Fruit fly (Drosophila melanogaster) whole organism, embryonic: ENCODE data around the gene TotZ.

Experiments used
- Antp ChIP-seq: fragments of 200-800 bp; sonication (Bioruptor generic); optimal IDR thresholded peaks from 3 replicates; lab custom pipeline; 2016; ENCODE audit warnings: missing biosample characterization, missing genetic modification characterization
- Asciz ChIP-seq: fragments of 200-800 bp; sonication (Bioruptor generic); optimal IDR thresholded peaks from 2 replicates; lab custom pipeline; 2017; ENCODE audit warnings: missing biosample characterization, mild to moderate bottlenecking, missing genetic modification characterization, missing genetic modification reagents
- Atf3 ChIP-seq: fragments of 200-800 bp; sonication (Bioruptor generic); optimal IDR thresholded peaks from 3 replicates; lab custom pipeline; 2016; ENCODE audit warnings: missing biosample characterization, missing genetic modification characterization
- CG1024 ChIP-seq: fragments of 200-800 bp; sonication (Bioruptor generic); IDR thresholded peaks from 2 replicates; pipeline ENCODE4 v1.3.6; 2022; ENCODE audit warnings: missing biosample characterization, missing genetic modification characterization
- CG12744 ChIP-seq: fragments of 200-800 bp; sonication (Bioruptor generic); optimal IDR thresholded peaks from 2 replicates; lab custom pipeline; 2016; ENCODE audit warnings: missing biosample characterization, missing genetic modification characterization
- CG15479 ChIP-seq: fragments of 200-800 bp; sonication (Bioruptor generic); optimal IDR thresholded peaks from 3 replicates; lab custom pipeline; 2019; ENCODE audit warnings: missing biosample characterization, mild to moderate bottlenecking, missing genetic modification characterization, moderate library complexity
- CG15514 ChIP-seq: fragments of 200-800 bp; sonication (Bioruptor generic); optimal IDR thresholded peaks from 3 replicates; lab custom pipeline; 2017; ENCODE audit warnings: missing biosample characterization, missing genetic modification characterization, mild to moderate bottlenecking, moderate library complexity, missing genetic modification reagents
- CG17186 ChIP-seq: fragments of 200-800 bp; sonication (Bioruptor generic); optimal IDR thresholded peaks from 3 replicates; lab custom pipeline; 2017; ENCODE audit warnings: missing biosample characterization, missing genetic modification reagents, missing genetic modification characterization
- CG2678 ChIP-seq: fragments of 200-800 bp; sonication (Bioruptor generic); optimal IDR thresholded peaks from 3 replicates; lab custom pipeline; 2019; ENCODE audit warnings: missing biosample characterization, mild to moderate bottlenecking, missing genetic modification characterization, moderate library complexity
- CG2875 ChIP-seq: fragments of 200-800 bp; sonication (Bioruptor generic); optimal IDR thresholded peaks from 2 replicates; lab custom pipeline; 2017; ENCODE audit warnings: missing biosample characterization, mild to moderate bottlenecking, missing genetic modification characterization, missing genetic modification reagents
- CG30431 ChIP-seq: fragments of 200-800 bp; sonication (Bioruptor generic); optimal IDR thresholded peaks from 2 replicates; lab custom pipeline; 2017; ENCODE audit warnings: missing biosample characterization, missing genetic modification characterization
- CG31388 ChIP-seq: fragments of 200-800 bp; sonication (Bioruptor generic); optimal IDR thresholded peaks from 2 replicates; lab custom pipeline; 2016; ENCODE audit warnings: missing biosample characterization, missing genetic modification characterization
- CG3281 ChIP-seq: fragments of 200-800 bp; sonication (Bioruptor generic); optimal IDR thresholded peaks from 3 replicates; lab custom pipeline; 2017; ENCODE audit warnings: missing biosample characterization, mild to moderate bottlenecking, missing genetic modification characterization
- CG34224 ChIP-seq: fragments of 200-800 bp; sonication (Bioruptor generic); IDR thresholded peaks from 3 replicates; pipeline ENCODE4 v1.3.6; 2022; ENCODE audit warnings: missing biosample characterization, missing genetic modification characterization; ENCODE audit not compliant: partially characterized antibody
- CG3726 ChIP-seq: fragments of 200-800 bp; sonication (Bioruptor generic); IDR thresholded peaks from 3 replicates; pipeline ENCODE4, ENCODE4 v1.3.6; 2022; ENCODE audit warnings: missing biosample characterization, missing genetic modification characterization
- CG42726 ChIP-seq: fragments of 200-800 bp; sonication (Bioruptor generic); IDR thresholded peaks from 2 replicates; pipeline ENCODE4 v1.3.6; 2022; ENCODE audit warnings: missing biosample characterization, missing genetic modification characterization; ENCODE audit not compliant: partially characterized antibody
- CG4360 ChIP-seq: fragments of 200-800 bp; sonication (Bioruptor generic); IDR thresholded peaks from 2 replicates; pipeline ENCODE4 v1.3.6; 2022; ENCODE audit warnings: missing biosample characterization, missing genetic modification characterization
- CG5180 ChIP-seq: fragments of 200-800 bp; sonication (Bioruptor generic); optimal IDR thresholded peaks from 3 replicates; lab custom pipeline; 2017; ENCODE audit warnings: missing biosample characterization, missing genetic modification characterization, mild to moderate bottlenecking, moderate library complexity, missing genetic modification reagents
- CG6765 ChIP-seq: fragments of 200-800 bp; sonication (Bioruptor generic); optimal IDR thresholded peaks from 3 replicates; lab custom pipeline; 2017; ENCODE audit warnings: missing biosample characterization, mild to moderate bottlenecking, missing genetic modification characterization
- CG7786 ChIP-seq: fragments of 200-800 bp; sonication (Bioruptor generic); optimal IDR thresholded peaks from 2 replicates; lab custom pipeline; 2016; ENCODE audit warnings: missing biosample characterization, missing genetic modification characterization
- CG7839 ChIP-seq: fragments of 200-800 bp; sonication (Bioruptor generic); optimal IDR thresholded peaks from 3 replicates; lab custom pipeline; 2018; ENCODE audit warnings: missing biosample characterization, mild to moderate bottlenecking, missing genetic modification characterization, moderate library complexity
- CG8944 ChIP-seq: fragments of 200-800 bp; sonication (Bioruptor generic); optimal IDR thresholded peaks from 3 replicates; lab custom pipeline; 2016; ENCODE audit warnings: missing biosample characterization, missing genetic modification characterization
- CHES-1-like ChIP-seq: fragments of 200-800 bp; sonication (Bioruptor generic); optimal IDR thresholded peaks from 2 replicates; lab custom pipeline; 2016; ENCODE audit warnings: missing biosample characterization, missing genetic modification characterization
- Deaf1 ChIP-seq: fragments of 200-800 bp; optimal IDR thresholded peaks from 3 replicates; lab custom pipeline; 2019; ENCODE audit warnings: missing biosample characterization, mild to moderate bottlenecking, missing genetic modification characterization, moderate library complexity
- HLH3B ChIP-seq: fragments of 200-800 bp; sonication (Bioruptor generic); IDR thresholded peaks from 2 replicates; pipeline ENCODE4 v1.3.6; 2022; ENCODE audit warnings: missing biosample characterization, missing genetic modification characterization
- Hand ChIP-seq: fragments of 200-800 bp; sonication (Bioruptor generic); optimal IDR thresholded peaks from 2 replicates; lab custom pipeline; 2017; ENCODE audit warnings: mild to moderate bottlenecking, missing biosample characterization, missing genetic modification reagents, missing genetic modification characterization
- HmgZ ChIP-seq: fragments of 200-800 bp; sonication (Bioruptor generic); optimal IDR thresholded peaks from 2 replicates; lab custom pipeline; 2018; ENCODE audit warnings: missing biosample characterization, mild to moderate bottlenecking, missing genetic modification characterization
- Max ChIP-seq: fragments of 200-800 bp; sonication (Bioruptor generic); optimal IDR thresholded peaks from 2 replicates; lab custom pipeline; 2016; ENCODE audit warnings: missing biosample characterization, mild to moderate bottlenecking, missing genetic modification characterization
- Rx ChIP-seq: fragments of 200-800 bp; sonication (Bioruptor generic); IDR thresholded peaks from 2 replicates; pipeline ENCODE4 v1.3.6; 2022; ENCODE audit warnings: missing biosample characterization, missing genetic modification characterization
- Sry-β ChIP-seq: fragments of 200-800 bp; sonication (Bioruptor generic); optimal IDR thresholded peaks from 2 replicates; lab custom pipeline; 2018; ENCODE audit warnings: missing biosample characterization, mild to moderate bottlenecking, missing genetic modification characterization, moderate library complexity
- Stat92E ChIP-seq, 3 experiments: fragments of >200 bp in 2 of 3; fragments of 200-800 bp in 1 of 3; sonication (Bioruptor generic) in 1 of 3; optimal IDR thresholded peaks; 2 replicates each; lab custom pipeline; 2017 to 2019; ENCODE audit warnings: missing biosample characterization in 3 of 3, missing genetic modification characterization in 3 of 3, mild to moderate bottlenecking in 1 of 3, moderate library complexity in 1 of 3
- bbx ChIP-seq: fragments of 200-800 bp; sonication (Bioruptor generic); IDR thresholded peaks from 2 replicates; pipeline ENCODE4 v1.3.6; 2022; ENCODE audit warnings: missing biosample characterization, missing genetic modification characterization; ENCODE audit not compliant: partially characterized antibody
- cg ChIP-seq: fragments of 200-800 bp; sonication (Bioruptor generic); optimal IDR thresholded peaks from 3 replicates; lab custom pipeline; 2019; ENCODE audit warnings: missing biosample characterization, mild to moderate bottlenecking, missing genetic modification characterization, moderate library complexity
- chm ChIP-seq: fragments of 200-800 bp; sonication (Bioruptor generic); IDR thresholded peaks from 2 replicates; pipeline ENCODE4 v1.3.6; 2022; ENCODE audit warnings: missing biosample characterization, missing genetic modification characterization
- croc ChIP-seq: fragments of 200-800 bp; sonication (Bioruptor generic); conservative IDR thresholded peaks from 3 replicates; pipeline ENCODE4 v1.3.6; 2022; ENCODE audit warnings: missing biosample characterization, missing genetic modification characterization
- crp ChIP-seq, 2 experiments: fragments of 200-800 bp; sonication (Bioruptor generic); optimal IDR thresholded peaks; 2 replicates in 1 of 2; 3 replicates in 1 of 2; lab custom pipeline; 2017; ENCODE audit warnings: missing biosample characterization in 2 of 2, missing genetic modification characterization in 2 of 2, mild to moderate bottlenecking in 1 of 2, moderate library complexity in 1 of 2
- gt ChIP-seq: fragments of 200-800 bp; sonication (Bioruptor generic); IDR thresholded peaks from 2 replicates; pipeline ENCODE4 v1.3.6; 2022; ENCODE audit warnings: missing biosample characterization, missing genetic modification characterization
- hkb ChIP-seq, 2 experiments: fragments of 200-800 bp in 1 of 2; fragments of >200 bp in 1 of 2; sonication (Bioruptor generic) in 1 of 2; IDR thresholded peaks in 1 of 2; optimal IDR thresholded peaks in 1 of 2; 2 replicates each; pipeline versions ENCODE4 v1.3.6 to Lab custom; 2017 to 2022; ENCODE audit warnings: missing biosample characterization in 1 of 2, missing genetic modification characterization in 1 of 2
- inv ChIP-seq: fragments of 200-800 bp; sonication (Bioruptor generic); IDR thresholded peaks from 2 replicates; pipeline ENCODE4 v1.3.6; 2022; ENCODE audit warnings: missing biosample characterization, missing genetic modification characterization; ENCODE audit not compliant: partially characterized antibody
- kah ChIP-seq: fragments of 200-800 bp; sonication (Bioruptor generic); optimal IDR thresholded peaks from 2 replicates; lab custom pipeline; 2018; ENCODE audit warnings: missing biosample characterization, mild to moderate bottlenecking, missing genetic modification characterization
- odd ChIP-seq: fragments of 200-800 bp; sonication (Bioruptor generic); optimal IDR thresholded peaks from 2 replicates; lab custom pipeline; 2017; ENCODE audit warnings: missing biosample characterization, mild to moderate bottlenecking, missing genetic modification characterization
- toy ChIP-seq: fragments of 200-800 bp; sonication (Bioruptor generic); IDR thresholded peaks from 2 replicates; pipeline ENCODE4 v1.3.6; 2022; ENCODE audit warnings: missing biosample characterization, missing genetic modification characterization
- ttk ChIP-seq: fragments of 200-800 bp; sonication (Bioruptor generic); IDR thresholded peaks from 2 replicates; pipeline ENCODE4 v2.1.2; 2022; ENCODE audit warnings: missing biosample characterization, missing genetic modification characterization
- unpg ChIP-seq: fragments of 200-800 bp; sonication (Bioruptor generic); optimal IDR thresholded peaks from 3 replicates; lab custom pipeline; 2018; ENCODE audit warnings: missing biosample characterization, mild to moderate bottlenecking, missing genetic modification characterization, moderate library complexity
- z ChIP-seq: fragments of 200-800 bp; sonication (Bioruptor generic); IDR thresholded peaks from 3 replicates; pipeline ENCODE4 v1.3.6; 2022; ENCODE audit warnings: missing biosample characterization, missing genetic modification characterization
- zfh1 ChIP-seq: fragments of 200-800 bp; sonication (Bioruptor generic); IDR thresholded peaks from 3 replicates; pipeline ENCODE4 v1.3.6; 2022; ENCODE audit warnings: missing biosample characterization, missing genetic modification characterization

The TotZ gene

dm6 chr3R:20829416-20830131, 48.0 kb upstream of the TotZ start (continued):
- TF ChIP-seq ttk (GFP tag; lab: Robert Waterston, UW) (no peak), Stat92E (GFP tag; optimal IDR thresholded peaks at IDR 0.05; lab: Kevin White, UChicago) (no peak), zfh1 (GFP tag; lab: Robert Waterston, UW) (0 out of 3 replicates have a peak, but pooled peaks have one; percentile 14), gt (GFP tag; lab: Robert Waterston, UW) (no peak), toy (no peak), Asciz (GFP tag; lab: Kevin White, UChicago) (no peak), HLH3B (GFP tag; lab: Robert Waterston, UW) (no peak), CG7786 (GFP tag; lab: Kevin White, UChicago) (no peak), CG15514 (GFP tag; lab: Kevin White, UChicago) (peak; percentile 52), CG2678 (peak; percentile 63), unpg (GFP tag; lab: Kevin White, UChicago) (no peak), CG8944 (GFP tag; lab: Kevin White, UChicago) (no peak), CG15479 (peak; percentile 79), hkb (optimal IDR thresholded peaks at IDR 0.05; lab: Kevin White, UChicago) (no peak), hkb (GFP tag; IDR thresholded peaks at IDR 0.05; lab: Robert Waterston, UW) (peak; percentile 25; the same call in 1 of the 2 replicates), kah (no peak), CG3281 (GFP tag; lab: Kevin White, UChicago) (peak; percentile 7), Deaf1 (tag; lab: Kevin White, UChicago) (no peak), HmgZ (peak; percentile 62), CG42726 (GFP tag; lab: Robert Waterston, UW) (no peak), Max (GFP tag; lab: Kevin White, UChicago) (no peak), Hand (GFP tag; lab: Kevin White, UChicago) (no peak), cg (GFP tag; lab: Kevin White, UChicago) (peak; percentile 98), chm (GFP tag; lab: Robert Waterston, UW) (no peak; the same call in 1 of the 2 replicates)

- TF ChIP-seq CG31388 (no peak), CG5180 (GFP tag; lab: Kevin White, UChicago) (peak; percentile 61), CG6765 (peak; percentile 48), crp (GFP tag; optimal IDR thresholded peaks at IDR 0.05; lab: Kevin White, UChicago) (peak in 1 of 2 experiments; percentile 64), Max (GFP tag; lab: Kevin White, UChicago) (peak; percentile 9), CG3726 (no peak), CG4360 (GFP tag; lab: Robert Waterston, UW) (peak; percentile 25; the same call in 1 of the 2 replicates), CG34224 (GFP tag; lab: Robert Waterston, UW) (no peak; the same call in 1 of the 3 replicates), CG1024 (GFP tag; lab: Robert Waterston, UW) (peak; percentile 44; the same call in 1 of the 2 replicates), CG30431 (GFP tag; lab: Kevin White, UChicago) (no peak), Antp (GFP tag; lab: Kevin White, UChicago) (peak; percentile 36), bbx (GFP tag; lab: Robert Waterston, UW) (peak; percentile 32; the same call in 1 of the 2 replicates), Sry-β (GFP tag; lab: Kevin White, UChicago) (no peak), CG7839 (tag; lab: Kevin White, UChicago) (no peak), Atf3 (GFP tag; lab: Kevin White, UChicago) (no peak), croc (GFP tag; lab: Robert Waterston, UW) (no peak), Hand (GFP tag; lab: Kevin White, UChicago) (peak; percentile 47), CG17186 (GFP tag; lab: Kevin White, UChicago) (peak; percentile 89), z (GFP tag; lab: Robert Waterston, UW) (0 out of 3 replicates have a peak, but pooled peaks have one; percentile 31), CHES-1-like (peak; percentile 39), CG2875 (GFP tag; lab: Kevin White, UChicago) (no peak), inv (GFP tag; lab: Robert Waterston, UW) (peak; percentile 11; the same call in 1 of the 2 replicates), Rx (GFP tag; lab: Robert Waterston, UW) (no peak), CG12744 (GFP tag; lab: Kevin White, UChicago) (peak; percentile 20), odd (GFP tag; lab: Kevin White, UChicago) (no peak)
These were observed 47.3 kb upstream of the TotZ start, which contains the start of gene Adss for dm6 chr3R:20830153-20830695. Gene Adss (minus strand): TSS chr3R:20830580.
